Worm (Caenorhabditis elegans): ENCODE data around the gene eif-3.B.

Gene eif-3.B

DNA sequence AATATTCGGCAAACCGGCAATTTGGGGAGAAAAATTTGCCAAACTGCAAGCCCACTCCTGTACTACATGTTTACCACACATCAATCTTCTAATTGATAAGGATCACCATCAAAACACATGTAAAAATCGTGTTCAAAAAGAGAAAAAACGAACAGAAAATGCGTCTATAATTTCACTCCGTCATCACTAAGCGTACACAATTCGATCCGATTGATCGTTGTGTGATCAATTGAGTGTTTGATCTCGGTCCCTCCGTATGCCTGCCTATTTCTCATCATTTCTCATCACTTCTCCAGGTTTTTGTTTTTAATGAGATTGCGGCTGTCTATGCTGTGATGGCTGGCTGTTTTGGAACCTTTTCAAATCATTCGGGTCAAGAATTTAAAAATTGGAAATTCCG, 30.2 kb downstream of the eif-3.B start:
- no peak for TF ChIP-seq mep-1 (tag; optimal IDR thresholded peaks at IDR 0.05)
- no peak for TF ChIP-seq elt-1 (tag; optimal IDR thresholded peaks at IDR 0.05; ENCODE audit: borderline replicate concordance, insufficient read depth)
- TF ChIP-seq mab-5 (tag; optimal IDR thresholded peaks at IDR 0.05), result no peak
- no peak for TF ChIP-seq ztf-11 (tag; optimal IDR thresholded peaks at IDR 0.05)
- TF ChIP-seq nhr-28 (tag; optimal IDR thresholded peaks at IDR 0.05), result no peak
- no peak for TF ChIP-seq tbx-8 (GFP tag; optimal IDR thresholded peaks at IDR 0.05)
- no peak for TF ChIP-seq bed-3 (GFP tag; optimal IDR thresholded peaks at IDR 0.05)
- no peak for TF ChIP-seq nhr-237 (tag; optimal IDR thresholded peaks at IDR 0.05)
- no peak for TF ChIP-seq ceh-83 (GFP tag; optimal IDR thresholded peaks at IDR 0.05)
- no peak for TF ChIP-seq sem-2 (GFP tag; optimal IDR thresholded peaks at IDR 0.05)
- TF ChIP-seq lsy-2 (tag; optimal IDR thresholded peaks at IDR 0.05), result no peak
- no peak for TF ChIP-seq nhr-12 (tag; optimal IDR thresholded peaks at IDR 0.05)
- TF ChIP-seq ham-2 (GFP tag; optimal IDR thresholded peaks at IDR 0.05), result no peak
- no peak for TF ChIP-seq flh-1 (GFP tag; optimal IDR thresholded peaks at IDR 0.05)
- no peak for TF ChIP-seq drap-1 (GFP tag; optimal IDR thresholded peaks at IDR 0.05)
- no peak for TF ChIP-seq zip-8 (tag; optimal IDR thresholded peaks at IDR 0.05)
- no peak for TF ChIP-seq lin-32 (GFP tag; optimal IDR thresholded peaks at IDR 0.05)
- TF ChIP-seq nhr-2 (tag; optimal IDR thresholded peaks at IDR 0.05), result no peak

DNA sequence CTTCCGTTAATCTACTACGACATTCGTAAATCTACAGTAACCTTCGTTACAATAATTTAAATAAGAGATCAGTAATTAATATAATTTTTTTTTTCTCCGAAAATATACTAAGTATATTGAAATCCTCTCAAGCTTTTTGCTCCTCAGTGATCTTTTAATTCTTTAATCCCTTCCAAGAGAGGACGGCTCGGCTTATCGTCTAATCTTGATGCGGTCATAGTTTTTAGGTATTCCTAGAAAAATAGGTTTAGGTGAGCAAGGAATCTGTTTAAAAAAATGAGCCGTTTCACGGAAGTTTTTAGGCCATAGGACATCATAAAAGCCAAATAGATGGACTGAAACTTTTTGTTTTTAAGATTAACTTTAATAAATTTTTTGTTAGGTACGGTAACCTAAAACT, 36.9 kb downstream of the eif-3.B start:
- TF ChIP-seq lin-13 (tag; optimal IDR thresholded peaks at IDR 0.05), result no peak
- no peak for TF ChIP-seq bed-3 (GFP tag; optimal IDR thresholded peaks at IDR 0.05)
- TF ChIP-seq zip-8 (tag; optimal IDR thresholded peaks at IDR 0.05), result no peak
- no peak for TF ChIP-seq cnd-1 (tag; optimal IDR thresholded peaks at IDR 0.05)
- TF ChIP-seq ceh-83 (GFP tag; optimal IDR thresholded peaks at IDR 0.05), result no peak
- TF ChIP-seq drap-1 (GFP tag; optimal IDR thresholded peaks at IDR 0.05), result no peak
- TF ChIP-seq mep-1 (tag; optimal IDR thresholded peaks at IDR 0.05), result no peak
- TF ChIP-seq elt-1 (tag; optimal IDR thresholded peaks at IDR 0.05; ENCODE audit: borderline replicate concordance, insufficient read depth), result no peak
- no peak for TF ChIP-seq snpc-4 (tag; optimal IDR thresholded peaks at IDR 0.05)
- no peak for TF ChIP-seq elt-3 (tag; optimal IDR thresholded peaks at IDR 0.05)
- no peak for TF ChIP-seq ceh-39 (tag; optimal IDR thresholded peaks at IDR 0.05)
- no peak for TF ChIP-seq blmp-1 (tag; optimal IDR thresholded peaks at IDR 0.05)
- no peak for TF ChIP-seq unc-39 (tag; optimal IDR thresholded peaks at IDR 0.05)
- TF ChIP-seq tbx-8 (GFP tag; optimal IDR thresholded peaks at IDR 0.05), result no peak

DNA sequence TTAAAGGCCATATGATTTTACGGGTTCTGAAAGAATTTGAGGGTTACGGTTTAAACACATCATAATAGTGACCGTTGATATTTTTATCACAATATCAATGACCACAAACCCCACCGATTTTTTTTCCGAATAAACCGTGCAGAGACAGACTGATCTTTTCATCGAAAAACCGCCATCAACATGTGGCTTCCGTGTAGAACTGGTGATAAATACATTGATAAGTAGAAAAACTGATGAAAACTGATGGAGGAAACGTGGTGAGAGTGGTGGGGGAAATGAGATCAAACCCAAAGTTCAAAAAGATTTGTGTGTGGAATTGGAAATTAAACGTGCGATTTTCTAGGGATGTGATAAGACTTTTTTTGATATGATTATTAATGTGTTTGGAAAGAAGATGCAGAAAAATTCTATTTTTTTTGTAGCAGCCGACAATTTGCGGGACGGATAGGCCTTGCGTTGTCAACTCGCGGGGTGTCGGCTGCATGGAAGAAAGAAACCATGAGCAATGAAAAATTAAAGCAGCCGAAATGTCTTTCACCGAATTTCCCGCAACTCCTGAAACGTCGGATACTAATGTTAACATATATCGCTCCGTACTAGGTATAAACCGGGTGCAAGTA, 43.5 kb downstream of the eif-3.B start:
- no peak for TF ChIP-seq elt-3 (tag; optimal IDR thresholded peaks at IDR 0.05)
- no peak for TF ChIP-seq lsy-2 (tag; optimal IDR thresholded peaks at IDR 0.05)

DNA sequence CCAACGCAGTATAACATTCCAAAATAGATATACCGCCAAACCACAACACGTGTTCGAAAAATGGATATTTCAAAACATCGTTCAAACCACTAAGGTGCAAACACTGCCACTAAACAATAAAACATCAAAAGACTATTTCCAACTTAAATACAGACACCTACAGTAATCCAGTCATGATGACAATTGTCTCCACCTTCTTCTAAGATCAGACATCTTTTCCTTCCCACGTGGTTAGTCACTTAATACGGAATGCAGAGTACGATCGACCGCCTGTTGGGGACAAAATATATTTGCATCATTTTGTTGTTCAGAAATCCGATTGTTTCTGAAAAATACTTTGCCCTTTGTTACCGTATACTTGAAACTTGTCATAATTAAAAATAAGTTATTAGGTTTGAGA, 46.0 kb downstream of the eif-3.B start:
- TF ChIP-seq elt-3 (tag; optimal IDR thresholded peaks at IDR 0.05) (no peak), hlh-1 (tag; optimal IDR thresholded peaks at IDR 0.05) (no peak), ham-2 (GFP tag; optimal IDR thresholded peaks at IDR 0.05) (no peak), ceh-43 (GFP tag; optimal IDR thresholded peaks at IDR 0.05) (no peak), nhr-2 (tag; optimal IDR thresholded peaks at IDR 0.05) (no peak), elt-1 (tag; optimal IDR thresholded peaks at IDR 0.05; ENCODE audit: borderline replicate concordance, insufficient read depth) (no peak), lin-13 (tag; optimal IDR thresholded peaks at IDR 0.05) (no peak), nhr-12 (tag; optimal IDR thresholded peaks at IDR 0.05) (no peak), unc-39 (tag; optimal IDR thresholded peaks at IDR 0.05) (no peak), zip-8 (tag; optimal IDR thresholded peaks at IDR 0.05) (no peak), lsy-2 (tag; optimal IDR thresholded peaks at IDR 0.05) (no peak), unc-62 (GFP tag; optimal IDR thresholded peaks at IDR 0.05) (no peak), tbx-8 (GFP tag; optimal IDR thresholded peaks at IDR 0.05) (no peak), lin-32 (GFP tag; optimal IDR thresholded peaks at IDR 0.05) (no peak)

DNA sequence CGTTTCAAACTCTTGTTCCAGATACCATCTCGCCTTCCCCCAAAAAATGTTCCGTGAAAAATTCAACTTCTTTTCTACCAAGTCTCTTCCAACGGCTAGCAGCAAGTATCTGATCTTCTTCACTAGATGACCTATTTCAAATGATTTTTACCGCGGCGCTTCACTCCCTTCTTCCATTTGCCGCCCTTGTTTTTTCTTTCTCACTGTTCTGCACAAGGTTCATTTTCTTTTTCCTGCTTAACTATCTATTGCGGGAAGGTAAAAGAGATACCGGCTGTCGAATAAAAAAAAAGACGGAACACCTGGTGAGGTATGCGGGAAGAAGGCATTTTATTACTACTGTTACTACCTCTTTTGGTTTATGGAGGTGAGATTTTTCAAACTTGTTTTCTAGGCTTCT, 47.8 kb downstream of the eif-3.B start, which contains the start of gene cdh-7:
Gene cdh-7 (plus strand): TSS at position 214 of the 400 bp plus-strand sequence.
- TF ChIP-seq nhr-76 (tag; optimal IDR thresholded peaks at IDR 0.05) (no peak), cnd-1 (tag; optimal IDR thresholded peaks at IDR 0.05) (no peak), tbx-8 (GFP tag; optimal IDR thresholded peaks at IDR 0.05) (no peak), ham-2 (GFP tag; optimal IDR thresholded peaks at IDR 0.05) (no peak), pha-4 (tag; optimal IDR thresholded peaks at IDR 0.05) (no peak), drap-1 (GFP tag; optimal IDR thresholded peaks at IDR 0.05) (no peak), mls-2 (tag; optimal IDR thresholded peaks at IDR 0.05) (no peak), zip-8 (tag; optimal IDR thresholded peaks at IDR 0.05) (no peak), nhr-2 (tag; optimal IDR thresholded peaks at IDR 0.05) (no peak), hlh-1 (tag; optimal IDR thresholded peaks at IDR 0.05) (no peak), ceh-83 (GFP tag; optimal IDR thresholded peaks at IDR 0.05) (no peak), sptf-1 (tag; optimal IDR thresholded peaks at IDR 0.05) (no peak), blmp-1 (tag; optimal IDR thresholded peaks at IDR 0.05) (no peak), ceh-39 (tag; optimal IDR thresholded peaks at IDR 0.05) (no peak), ztf-11 (tag; optimal IDR thresholded peaks at IDR 0.05) (no peak), unc-120 (tag; optimal IDR thresholded peaks at IDR 0.05; ENCODE audit: poor library complexity, severe bottlenecking) (no peak), lsy-2 (tag; optimal IDR thresholded peaks at IDR 0.05) (no peak), M03D4.4 (tag; optimal IDR thresholded peaks at IDR 0.05) (no peak), bed-3 (GFP tag; optimal IDR thresholded peaks at IDR 0.05) (no peak)
